Fruit fly (Drosophila melanogaster) whole organism, embryonic: ENCODE results near the gene Cyp4g15.

ENCODE experiments used
- C15 ChIP-seq: fragments of 200-800 bp; sonication (Bioruptor generic); IDR thresholded peaks from 3 replicates; pipeline ENCODE4 v1.3.6; 2022; ENCODE audit warnings: missing biosample characterization, missing genetic modification characterization
- CG10209 ChIP-seq: fragments of 200-800 bp; sonication (Bioruptor generic); optimal IDR thresholded peaks from 3 replicates; lab custom pipeline; 2017; ENCODE audit warnings: missing biosample characterization, mild to moderate bottlenecking, missing genetic modification characterization, missing genetic modification reagents
- CG10321 ChIP-seq: fragments of 200-800 bp; sonication (Bioruptor generic); IDR thresholded peaks from 2 replicates; pipeline ENCODE4 v1.3.6; 2022; ENCODE audit warnings: missing biosample characterization, missing genetic modification characterization
- CG11398 ChIP-seq: fragments of 200-800 bp; sonication (Bioruptor generic); optimal IDR thresholded peaks from 2 replicates; lab custom pipeline; 2016; ENCODE audit warnings: missing biosample characterization, missing genetic modification characterization
- CG12155 ChIP-seq: fragments of 200-800 bp; sonication (Bioruptor generic); optimal IDR thresholded peaks from 3 replicates; lab custom pipeline; 2016; ENCODE audit warnings: missing biosample characterization, missing genetic modification characterization
- CG12219 ChIP-seq: fragments of 200-800 bp; sonication (Bioruptor generic); optimal IDR thresholded peaks from 3 replicates; lab custom pipeline; 2018; ENCODE audit warnings: missing biosample characterization, mild to moderate bottlenecking, missing genetic modification characterization
- CG13296 ChIP-seq: fragments of 200-800 bp; sonication (Bioruptor generic); optimal IDR thresholded peaks from 3 replicates; lab custom pipeline; 2018; ENCODE audit warnings: missing biosample characterization, mild to moderate bottlenecking, missing genetic modification characterization
- CG13775 ChIP-seq: fragments of 200-800 bp; sonication (Bioruptor generic); optimal IDR thresholded peaks from 3 replicates; lab custom pipeline; 2017; ENCODE audit warnings: missing biosample characterization, mild to moderate bottlenecking, missing genetic modification characterization
- CG14441 ChIP-seq: fragments of 200-800 bp; sonication (Bioruptor generic); IDR thresholded peaks from 2 replicates; pipeline ENCODE4 v1.3.6; 2022; ENCODE audit warnings: missing biosample characterization, missing genetic modification characterization
- CG14860 ChIP-seq: fragments of 200-800 bp; sonication (Bioruptor generic); IDR thresholded peaks from 3 replicates; pipeline ENCODE4 v1.3.6; 2022; ENCODE audit warnings: missing biosample characterization, missing genetic modification characterization; ENCODE audit not compliant: partially characterized antibody
- CG1529 ChIP-seq: fragments of 200-800 bp; sonication (Bioruptor generic); optimal IDR thresholded peaks from 3 replicates; lab custom pipeline; 2018; ENCODE audit warnings: missing biosample characterization, missing genetic modification characterization
- CG1647 ChIP-seq: fragments of 200-800 bp; sonication (Bioruptor generic); optimal IDR thresholded peaks from 3 replicates; lab custom pipeline; 2016; ENCODE audit warnings: missing biosample characterization, missing genetic modification characterization
- CG17385 ChIP-seq: fragments of 200-800 bp; sonication (Bioruptor generic); optimal IDR thresholded peaks from 3 replicates; lab custom pipeline; 2018; ENCODE audit warnings: missing biosample characterization, mild to moderate bottlenecking, missing genetic modification characterization
- CG1832 ChIP-seq: fragments of 200-800 bp; sonication (Bioruptor generic); optimal IDR thresholded peaks from 2 replicates; lab custom pipeline; 2017; ENCODE audit warnings: missing biosample characterization, mild to moderate bottlenecking, missing genetic modification characterization, inconsistent platforms
- CG30020 ChIP-seq: fragments of 200-800 bp; optimal IDR thresholded peaks from 2 replicates; lab custom pipeline; 2019; ENCODE audit warnings: missing biosample characterization, mild to moderate bottlenecking, missing genetic modification characterization, moderate library complexity
- CG4282 ChIP-seq: fragments of 200-800 bp; sonication (Bioruptor generic); optimal IDR thresholded peaks from 2 replicates; lab custom pipeline; 2016; ENCODE audit warnings: missing biosample characterization, missing genetic modification characterization
- CG4854 ChIP-seq: fragments of 200-800 bp; sonication (Bioruptor generic); optimal IDR thresholded peaks from 2 replicates; lab custom pipeline; 2016; ENCODE audit warnings: missing biosample characterization, missing genetic modification characterization, inconsistent platforms
- CG6689 ChIP-seq: fragments of 200-800 bp; sonication (Bioruptor generic); IDR thresholded peaks from 2 replicates; pipeline ENCODE4 v1.3.6; 2022; ENCODE audit warnings: missing biosample characterization, missing genetic modification characterization
- CG7372 ChIP-seq: fragments of 200-800 bp; sonication (Bioruptor generic); IDR thresholded peaks from 2 replicates; pipeline ENCODE4 v1.3.6; 2022; ENCODE audit warnings: missing biosample characterization, missing genetic modification characterization
- CG7928 ChIP-seq: fragments of 200-800 bp; sonication (Bioruptor generic); optimal IDR thresholded peaks from 2 replicates; lab custom pipeline; 2017; ENCODE audit warnings: missing biosample characterization, mild to moderate bottlenecking, missing genetic modification characterization
- CG8478 ChIP-seq: fragments of >200 bp; optimal IDR thresholded peaks from 2 replicates; lab custom pipeline; 2018
- CG9876 ChIP-seq: fragments of 200-800 bp; sonication (Bioruptor generic); optimal IDR thresholded peaks from 2 replicates; lab custom pipeline; 2016; ENCODE audit warnings: missing biosample characterization, missing genetic modification characterization
- D19A ChIP-seq: fragments of 200-800 bp; optimal IDR thresholded peaks from 3 replicates; lab custom pipeline; 2019; ENCODE audit warnings: missing biosample characterization, mild to moderate bottlenecking, missing genetic modification characterization, moderate library complexity
- Deaf1 ChIP-seq: fragments of 200-800 bp; optimal IDR thresholded peaks from 3 replicates; lab custom pipeline; 2019; ENCODE audit warnings: missing biosample characterization, mild to moderate bottlenecking, missing genetic modification characterization, moderate library complexity
- Dip3 ChIP-seq: fragments of 200-800 bp; sonication (Bioruptor generic); optimal IDR thresholded peaks from 3 replicates; lab custom pipeline; 2016; ENCODE audit warnings: missing biosample characterization, missing genetic modification characterization
- Dll ChIP-seq: fragments of 200-800 bp; sonication (Bioruptor generic); IDR thresholded peaks from 4 replicates; pipeline ENCODE4 v1.3.6; 2022; ENCODE audit warnings: missing biosample characterization, missing genetic modification characterization; ENCODE audit not compliant: partially characterized antibody
- Elba2 ChIP-seq: fragments of 200-800 bp; sonication (Bioruptor generic); optimal IDR thresholded peaks from 3 replicates; lab custom pipeline; 2016; ENCODE audit warnings: missing biosample characterization, missing genetic modification characterization
- Hand ChIP-seq: fragments of 200-800 bp; sonication (Bioruptor generic); optimal IDR thresholded peaks from 2 replicates; lab custom pipeline; 2017; ENCODE audit warnings: mild to moderate bottlenecking, missing biosample characterization, missing genetic modification reagents, missing genetic modification characterization
- Jarid2 ChIP-seq: fragments of 200-800 bp; sonication (Bioruptor generic); optimal IDR thresholded peaks from 3 replicates; lab custom pipeline; 2017; ENCODE audit warnings: mild to moderate bottlenecking, missing biosample characterization, missing genetic modification reagents, missing genetic modification characterization
- Lim3 ChIP-seq: fragments of 200-800 bp; sonication (Bioruptor generic); IDR thresholded peaks from 2 replicates; pipeline ENCODE4 v1.3.6; 2022; ENCODE audit warnings: missing biosample characterization, missing genetic modification characterization
- NC2β ChIP-seq: fragments of 200-800 bp; sonication (Bioruptor generic); optimal IDR thresholded peaks from 2 replicates; lab custom pipeline; 2016; ENCODE audit warnings: missing biosample characterization, missing genetic modification characterization
- NK7.1 ChIP-seq: fragments of 200-800 bp; sonication (Bioruptor generic); optimal IDR thresholded peaks from 3 replicates; lab custom pipeline; 2016; ENCODE audit warnings: missing biosample characterization, missing genetic modification characterization
- btn ChIP-seq: fragments of 200-800 bp; sonication (Bioruptor generic); optimal IDR thresholded peaks from 2 replicates; lab custom pipeline; 2016; ENCODE audit warnings: missing biosample characterization, missing genetic modification characterization
- cg ChIP-seq: fragments of 200-800 bp; sonication (Bioruptor generic); optimal IDR thresholded peaks from 3 replicates; lab custom pipeline; 2019; ENCODE audit warnings: missing biosample characterization, mild to moderate bottlenecking, missing genetic modification characterization, moderate library complexity
- chif ChIP-seq, 2 experiments: fragments of 200-800 bp; sonication (Bioruptor generic); optimal IDR thresholded peaks; 3 replicates each; lab custom pipeline; 2016; ENCODE audit warnings: missing biosample characterization in 2 of 2, missing genetic modification characterization in 2 of 2
- ci ChIP-seq: fragments of 200-800 bp; sonication (Bioruptor generic); IDR thresholded peaks from 3 replicates; pipeline ENCODE4 v1.3.6; 2022; ENCODE audit warnings: missing biosample characterization, missing genetic modification characterization
- crol ChIP-seq: fragments of 200-800 bp; sonication (Bioruptor generic); IDR thresholded peaks from 2 replicates; pipeline ENCODE4 v1.3.6; 2022; ENCODE audit warnings: missing biosample characterization, missing genetic modification characterization
- ems ChIP-seq: fragments of 200-800 bp; sonication (Bioruptor generic); optimal IDR thresholded peaks from 3 replicates; lab custom pipeline; 2016; ENCODE audit warnings: missing biosample characterization, missing genetic modification characterization
- ewg ChIP-seq: fragments of 200-800 bp; sonication (Bioruptor generic); optimal IDR thresholded peaks from 3 replicates; lab custom pipeline; 2017; ENCODE audit warnings: mild to moderate bottlenecking, missing biosample characterization, missing genetic modification reagents, missing genetic modification characterization
- exex ChIP-seq: fragments of 200-800 bp; sonication (Bioruptor generic); optimal IDR thresholded peaks from 4 replicates; lab custom pipeline; 2018; ENCODE audit warnings: missing biosample characterization, mild to moderate bottlenecking, missing genetic modification characterization, moderate library complexity
- fd64A ChIP-seq: fragments of 200-800 bp; sonication (Bioruptor generic); optimal IDR thresholded peaks from 3 replicates; lab custom pipeline; 2018; ENCODE audit warnings: missing biosample characterization, mild to moderate bottlenecking, missing genetic modification characterization
- grn ChIP-seq: fragments of 200-800 bp; sonication (Bioruptor generic); optimal IDR thresholded peaks from 3 replicates; lab custom pipeline; 2017; ENCODE audit warnings: missing biosample characterization, missing genetic modification characterization
- ind ChIP-seq: fragments of 200-800 bp; sonication (Bioruptor generic); optimal IDR thresholded peaks from 3 replicates; lab custom pipeline; 2016; ENCODE audit warnings: missing biosample characterization, missing genetic modification characterization
- phol ChIP-seq: fragments of 200-800 bp; sonication (Bioruptor generic); optimal IDR thresholded peaks from 3 replicates; lab custom pipeline; 2018; ENCODE audit warnings: missing biosample characterization, mild to moderate bottlenecking, missing genetic modification characterization, moderate library complexity
- pum ChIP-seq: fragments of 200-800 bp; sonication (Bioruptor generic); optimal IDR thresholded peaks from 2 replicates; lab custom pipeline; 2016; ENCODE audit warnings: missing biosample characterization, missing genetic modification characterization
- ranshi ChIP-seq: fragments of 200-800 bp; sonication (Bioruptor generic); IDR thresholded peaks from 2 replicates; pipeline ENCODE4 v1.3.6; 2022; ENCODE audit warnings: missing biosample characterization, missing genetic modification characterization
- scrt ChIP-seq: fragments of 200-800 bp; sonication (Bioruptor generic); optimal IDR thresholded peaks from 2 replicates; lab custom pipeline; 2018; ENCODE audit warnings: missing biosample characterization, mild to moderate bottlenecking, missing genetic modification characterization, moderate library complexity
- shn ChIP-seq: fragments of 200-800 bp; sonication (Bioruptor generic); optimal IDR thresholded peaks from 3 replicates; lab custom pipeline; 2016; ENCODE audit warnings: missing biosample characterization, missing genetic modification characterization
- sob ChIP-seq: fragments of 200-800 bp; sonication (Bioruptor generic); IDR thresholded peaks from 2 replicates; pipeline ENCODE4 v1.3.6; 2022; ENCODE audit warnings: missing biosample characterization, missing genetic modification characterization
- z ChIP-seq: fragments of 200-800 bp; sonication (Bioruptor generic); IDR thresholded peaks from 3 replicates; pipeline ENCODE4 v1.3.6; 2022; ENCODE audit warnings: missing biosample characterization, missing genetic modification characterization
- zfh2 ChIP-seq: fragments of 200-800 bp; sonication (Bioruptor generic); optimal IDR thresholded peaks from 2 replicates; lab custom pipeline; 2016; ENCODE audit warnings: missing biosample characterization, missing genetic modification characterization

Gene Cyp4g15

DNA sequence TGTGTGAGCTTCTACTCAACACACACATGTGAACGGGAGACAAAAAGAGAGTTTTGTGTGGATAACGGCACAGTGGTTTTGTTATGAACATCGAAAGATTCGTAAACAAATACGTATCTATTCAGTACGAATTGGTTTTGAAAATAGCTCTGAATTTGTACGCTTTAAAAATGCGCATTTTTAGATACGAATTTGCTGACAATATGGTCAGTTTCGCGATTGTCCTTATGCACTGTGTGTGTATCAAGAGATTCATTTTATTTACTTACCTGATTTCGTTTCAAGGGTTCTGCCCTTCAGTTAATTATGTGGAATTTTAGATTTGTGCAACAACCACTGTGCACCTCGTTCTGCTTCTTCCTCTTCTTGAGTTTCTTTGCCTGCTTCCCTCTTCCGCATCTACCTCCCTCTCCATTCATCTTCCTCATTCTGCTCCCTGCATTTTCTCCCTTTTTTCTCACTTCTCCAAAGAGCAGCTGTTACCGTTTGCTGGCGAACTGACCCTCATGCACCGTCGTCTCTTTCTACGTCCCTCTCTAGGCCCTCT, 17.9 kb downstream of the Cyp4g15 start (continued):
- TF ChIP-seq phol (tag; lab: Kevin White, UChicago), result peak; percentile 85
- no peak for TF ChIP-seq CG7372 (GFP tag; lab: Robert Waterston, UW)
- peak; percentile 75 for TF ChIP-seq CG10209
- peak; percentile 78 for TF ChIP-seq shn
- TF ChIP-seq ci (GFP tag; lab: Robert Waterston, UW), result peak; percentile 80; the same call in 2 of the 3 replicates
- TF ChIP-seq CG6689 (GFP tag; lab: Robert Waterston, UW), result peak; percentile 70
- no peak for TF ChIP-seq NK7.1 (GFP tag; lab: Kevin White, UChicago)
- TF ChIP-seq chif (GFP tag; optimal IDR thresholded peaks at IDR 0.05; lab: Kevin White, UChicago), result peak; percentile 64 to 88
- TF ChIP-seq CG1647, result peak; percentile 27
- TF ChIP-seq CG14860, result no peak
- no peak for TF ChIP-seq ranshi (GFP tag; lab: Robert Waterston, UW)
- no peak for TF ChIP-seq Elba2 (GFP tag; lab: Kevin White, UChicago)
- peak; percentile 84 for TF ChIP-seq NC2β
- TF ChIP-seq CG14441 (GFP tag; lab: Robert Waterston, UW), result 0 out of 2 replicates have a peak, but pooled peaks have one; percentile 23
- peak; percentile 78 for TF ChIP-seq pum
- no peak for TF ChIP-seq CG4854 (GFP tag; lab: Kevin White, UChicago)
- TF ChIP-seq Lim3 (GFP tag; lab: Robert Waterston, UW), result no peak
- no peak for TF ChIP-seq grn
- TF ChIP-seq ems (GFP tag; lab: Kevin White, UChicago), result peak; percentile 32
- peak; percentile 86 for TF ChIP-seq CG1529
- TF ChIP-seq Jarid2, result peak; percentile 27
- peak; percentile 37; the same call in 1 of the 2 replicates for TF ChIP-seq sob (GFP tag; lab: Robert Waterston, UW)
- TF ChIP-seq D19A (tag; lab: Kevin White, UChicago), result peak; percentile 73
- peak; percentile 35 for TF ChIP-seq CG30020 (tag; lab: Kevin White, UChicago)
- no peak for TF ChIP-seq Dll (GFP tag; lab: Robert Waterston, UW)
- no peak for TF ChIP-seq CG10321 (GFP tag; lab: Robert Waterston, UW)
- peak; percentile 35 for TF ChIP-seq Deaf1
- TF ChIP-seq CG8478 (lab: Kevin White, UChicago), result no peak
- TF ChIP-seq btn, result peak; percentile 53
- TF ChIP-seq CG1832 (GFP tag; lab: Kevin White, UChicago), result no peak
- no peak for TF ChIP-seq z (GFP tag; lab: Robert Waterston, UW)
- TF ChIP-seq cg (GFP tag; lab: Kevin White, UChicago), result peak; percentile 59
- TF ChIP-seq fd64A (GFP tag; lab: Kevin White, UChicago), result peak; percentile 76
- TF ChIP-seq CG9876 (GFP tag; lab: Kevin White, UChicago), result peak; percentile 39
- TF ChIP-seq CG7928 (GFP tag; lab: Kevin White, UChicago), result no peak
- no peak for TF ChIP-seq CG13296 (GFP tag; lab: Kevin White, UChicago)
- TF ChIP-seq CG4282, result peak; percentile 89
- TF ChIP-seq CG12155 (GFP tag; lab: Kevin White, UChicago), result peak; percentile 58
- peak; percentile 60 for TF ChIP-seq ewg (GFP tag; lab: Kevin White, UChicago)
- no peak for TF ChIP-seq zfh2
- TF ChIP-seq scrt, result no peak
- peak; percentile 74 for TF ChIP-seq CG13775
- no peak for TF ChIP-seq crol (GFP tag; lab: Robert Waterston, UW)
- peak; percentile 73 for TF ChIP-seq CG12219 (GFP tag; lab: Kevin White, UChicago)
- TF ChIP-seq CG11398 (GFP tag; lab: Kevin White, UChicago), result peak; percentile 34
- peak; percentile 26 for TF ChIP-seq Dip3 (GFP tag; lab: Kevin White, UChicago)
- TF ChIP-seq exex (tag; lab: Kevin White, UChicago), result no peak
- TF ChIP-seq ind, result peak; percentile 50
- TF ChIP-seq CG17385 (GFP tag; lab: Kevin White, UChicago), result peak; percentile 89
- TF ChIP-seq Hand, result no peak
- no peak for TF ChIP-seq C15 (GFP tag; lab: Robert Waterston, UW)
